Worm (Caenorhabditis elegans) whole organism, L2 larva: ENCODE data around the gene oac-8.

Experiments
- C34F6.9 ChIP-seq: fragments of 150-350 bp; optimal IDR thresholded peaks from 2 replicates; lab custom pipeline; 2014; ENCODE audit warnings: missing biosample characterization, missing genetic modification characterization
- F13H6.1 ChIP-seq: sonication (generic microtip); optimal IDR thresholded peaks from 2 replicates; lab custom pipeline; 2016; ENCODE audit warnings: missing genetic modification characterization, missing compliant biosample characterization
- R02D3.7 ChIP-seq: fragments of 150-350 bp; optimal IDR thresholded peaks from 2 replicates; lab custom pipeline; 2014; ENCODE audit warnings: missing biosample characterization, missing genetic modification characterization
- ZK546.5 ChIP-seq: sonication (generic microtip); optimal IDR thresholded peaks from 2 replicates; lab custom pipeline; 2017; ENCODE audit warnings: missing biosample characterization, missing genetic modification characterization
- blmp-1 ChIP-seq: sonication (generic microtip); optimal IDR thresholded peaks from 2 replicates; lab custom pipeline; 2017; ENCODE audit warnings: missing genetic modification characterization, mild to moderate bottlenecking, missing compliant biosample characterization, antibody characterized with exemption, moderate library complexity; ENCODE audit not compliant: insufficient read depth
- ceh-16 ChIP-seq: fragments of 150-350 bp; optimal IDR thresholded peaks from 2 replicates; lab custom pipeline; 2014; ENCODE audit warnings: missing biosample characterization, missing genetic modification characterization
- ceh-82 ChIP-seq: fragments of 150-350 bp; optimal IDR thresholded peaks from 2 replicates; lab custom pipeline; 2014; ENCODE audit warnings: missing biosample characterization, missing genetic modification characterization
- dmd-4 ChIP-seq: sonication (generic microtip); optimal IDR thresholded peaks from 2 replicates; lab custom pipeline; 2017; ENCODE audit warnings: missing biosample characterization, missing genetic modification characterization
- egl-27 ChIP-seq: sonication (generic microtip); optimal IDR thresholded peaks from 3 replicates; lab custom pipeline; 2017; ENCODE audit warnings: missing biosample characterization, missing genetic modification reagents, missing genetic modification characterization
- fos-1 ChIP-seq: fragments of 150-350 bp; optimal IDR thresholded peaks from 2 replicates; lab custom pipeline; 2014; ENCODE audit warnings: missing biosample characterization, missing genetic modification characterization
- gmeb-1 ChIP-seq: fragments of 150-350 bp; optimal IDR thresholded peaks from 2 replicates; lab custom pipeline; 2014; ENCODE audit warnings: missing biosample characterization, missing genetic modification characterization
- lin-11 ChIP-seq: fragments of 150-350 bp; sonication (generic microtip); optimal IDR thresholded peaks from 2 replicates; lab custom pipeline; 2014; ENCODE audit warnings: missing biosample characterization, missing genetic modification characterization, inconsistent platforms, mixed read lengths
- lin-13 ChIP-seq: fragments of 150-350 bp; optimal IDR thresholded peaks from 2 replicates; lab custom pipeline; 2014; ENCODE audit warnings: missing biosample characterization, missing genetic modification reagents, missing genetic modification characterization
- lsy-2 ChIP-seq, 2 experiments: fragments of 150-350 bp in 1 of 2; sonication (generic microtip) in 1 of 2; optimal IDR thresholded peaks; 2 replicates each; lab custom pipeline; 2014 to 2017; ENCODE audit warnings: missing biosample characterization in 2 of 2, missing genetic modification characterization in 2 of 2
- mab-5 ChIP-seq: fragments of 150-350 bp; optimal IDR thresholded peaks from 2 replicates; lab custom pipeline; 2014; ENCODE audit warnings: missing biosample characterization, missing genetic modification characterization
- mbf-1 ChIP-seq: sonication (generic microtip); optimal IDR thresholded peaks from 2 replicates; lab custom pipeline; 2017; ENCODE audit warnings: missing biosample characterization, missing genetic modification characterization
- mdl-1 ChIP-seq, 2 experiments: fragments of 150-350 bp in 1 of 2; sonication (generic microtip) in 1 of 2; optimal IDR thresholded peaks; 2 replicates each; lab custom pipeline; 2017; ENCODE audit warnings: missing biosample characterization in 2 of 2, missing genetic modification characterization in 2 of 2
- nhr-10 ChIP-seq: sonication (generic microtip); optimal IDR thresholded peaks from 2 replicates; lab custom pipeline; 2017; ENCODE audit warnings: missing biosample characterization, missing genetic modification characterization
- nhr-11 ChIP-seq: fragments of 150-350 bp; optimal IDR thresholded peaks from 2 replicates; lab custom pipeline; 2014; ENCODE audit warnings: missing biosample characterization, missing genetic modification characterization
- nhr-12 ChIP-seq: fragments of 150-350 bp; optimal IDR thresholded peaks from 2 replicates; lab custom pipeline; 2014; ENCODE audit warnings: missing biosample characterization, missing genetic modification characterization
- nhr-21 ChIP-seq: fragments of 150-350 bp; optimal IDR thresholded peaks from 2 replicates; lab custom pipeline; 2014; ENCODE audit warnings: missing biosample characterization, missing genetic modification characterization
- nhr-23 ChIP-seq: fragments of 150-350 bp; optimal IDR thresholded peaks from 2 replicates; lab custom pipeline; 2014; ENCODE audit warnings: missing biosample characterization, missing genetic modification reagents, missing genetic modification characterization
- nhr-237 ChIP-seq: fragments of 150-350 bp; optimal IDR thresholded peaks from 2 replicates; lab custom pipeline; 2014; ENCODE audit warnings: missing biosample characterization, missing genetic modification characterization
- nhr-25 ChIP-seq: fragments of 150-350 bp; sonication (generic microtip); optimal IDR thresholded peaks from 3 replicates; lab custom pipeline; 2014; ENCODE audit warnings: missing biosample characterization, missing genetic modification characterization
- nhr-6 ChIP-seq: fragments of 150-350 bp; optimal IDR thresholded peaks from 2 replicates; lab custom pipeline; 2014; ENCODE audit warnings: missing biosample characterization, missing genetic modification characterization
- nhr-77 ChIP-seq: fragments of 150-350 bp; optimal IDR thresholded peaks from 2 replicates; lab custom pipeline; 2014; ENCODE audit warnings: missing biosample characterization, missing genetic modification characterization
- peb-1 ChIP-seq: fragments of 150-350 bp; optimal IDR thresholded peaks from 2 replicates; lab custom pipeline; 2014; ENCODE audit warnings: missing biosample characterization, missing genetic modification characterization
- sem-4 ChIP-seq: fragments of 150-350 bp; optimal IDR thresholded peaks from 2 replicates; lab custom pipeline; 2014; ENCODE audit warnings: missing biosample characterization, missing genetic modification reagents, missing genetic modification characterization
- skn-1 ChIP-seq: sonication (generic microtip); optimal IDR thresholded peaks from 2 replicates; lab custom pipeline; 2017; ENCODE audit warnings: missing biosample characterization, missing genetic modification characterization
- sma-3 ChIP-seq: sonication (generic microtip); optimal IDR thresholded peaks from 2 replicates; lab custom pipeline; 2016; ENCODE audit warnings: missing genetic modification reagents, missing genetic modification characterization, missing compliant biosample characterization
- sma-9 ChIP-seq, 2 experiments: fragments of 150-350 bp in 1 of 2; sonication (generic microtip) in 1 of 2; optimal IDR thresholded peaks; 2 replicates each; lab custom pipeline; 2014 to 2016; ENCODE audit warnings: missing genetic modification characterization in 2 of 2, mild to moderate bottlenecking in 1 of 2, missing biosample characterization in 1 of 2, missing compliant biosample characterization in 1 of 2, missing genetic modification reagents in 1 of 2, moderate library complexity in 1 of 2
- snpc-4 ChIP-seq: fragments of 150-350 bp; optimal IDR thresholded peaks from 2 replicates; lab custom pipeline; 2014; ENCODE audit warnings: missing biosample characterization, missing genetic modification characterization
- unc-55 ChIP-seq: fragments of 150-350 bp; sonication (generic microtip); optimal IDR thresholded peaks from 3 replicates; lab custom pipeline; 2014; ENCODE audit warnings: missing biosample characterization, missing genetic modification reagents, missing genetic modification characterization
- unc-62 ChIP-seq: fragments of 150-350 bp; optimal IDR thresholded peaks from 2 replicates; lab custom pipeline; 2014; ENCODE audit warnings: missing biosample characterization, missing genetic modification reagents, missing genetic modification characterization
- zag-1 ChIP-seq: fragments of 150-350 bp; optimal IDR thresholded peaks from 2 replicates; lab custom pipeline; 2014; ENCODE audit warnings: missing biosample characterization, missing genetic modification characterization
- ztf-1 ChIP-seq: fragments of 200-800 bp; sonication (Bioruptor generic); conservative IDR thresholded peaks from 2 replicates; pipeline ENCODE4 v1.3.6; 2022; ENCODE audit warnings: missing genetic modification characterization, missing compliant biosample characterization
- ztf-11 ChIP-seq: sonication (generic microtip); optimal IDR thresholded peaks from 2 replicates; lab custom pipeline; 2017; ENCODE audit warnings: missing biosample characterization, missing genetic modification characterization
- ztf-4 ChIP-seq: fragments of 150-350 bp; optimal IDR thresholded peaks from 2 replicates; lab custom pipeline; 2014; ENCODE audit warnings: missing biosample characterization, missing genetic modification characterization

oac-8 gene

DNA sequence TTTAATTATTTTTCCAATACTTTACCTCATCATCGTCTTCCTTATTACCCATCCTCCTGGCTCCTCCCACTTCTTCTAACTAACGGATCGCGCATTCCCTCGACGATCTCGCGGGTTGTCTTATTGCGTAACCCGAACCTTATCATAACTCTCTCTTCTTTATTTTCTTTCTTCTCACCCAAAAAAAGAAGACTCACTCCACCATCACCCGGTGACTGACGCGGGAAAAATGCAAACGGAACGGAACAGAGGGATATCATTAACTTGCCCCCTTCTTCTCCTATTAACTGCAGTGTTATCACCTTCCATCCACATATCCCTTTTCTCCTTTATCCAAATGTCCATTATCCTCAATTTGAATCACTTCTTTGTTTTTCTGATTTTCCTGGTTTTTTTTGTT lies 14.3 kb upstream of the oac-8 start:
- no peak for TF ChIP-seq lin-13 (GFP tag; lab: Kevin White, UChicago)
- no peak for TF ChIP-seq snpc-4 (tag; lab: Kevin White, UChicago)
- TF ChIP-seq fos-1 (tag; lab: Kevin White, UChicago), result peak; percentile 4

DNA sequence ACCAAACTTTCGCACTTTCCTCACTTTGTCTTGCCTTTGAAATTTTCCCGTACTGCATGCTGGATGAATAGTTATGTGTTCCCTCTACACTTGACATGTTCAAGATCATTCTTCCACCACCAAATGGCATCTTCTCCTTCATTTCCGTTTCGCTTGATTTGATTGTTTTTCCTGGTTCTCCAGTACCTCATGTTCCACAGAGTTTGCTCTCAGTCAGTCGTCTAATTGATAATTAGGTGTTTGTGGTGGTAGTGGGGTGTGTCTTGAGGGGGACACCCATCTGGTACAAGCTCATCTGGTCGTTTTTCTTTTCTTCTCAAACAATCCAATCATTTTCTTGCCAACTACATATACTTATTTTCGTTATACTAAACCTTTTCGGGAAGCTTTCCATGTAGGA lies 13.3 kb upstream of the oac-8 start:
- TF ChIP-seq nhr-77 (tag; lab: Kevin White, UChicago) (no peak), mdl-1 (tag; optimal IDR thresholded peaks at IDR 0.05; lab: Kevin White, UChicago) (no peak), dmd-4 (tag; lab: Kevin White, UChicago) (no peak), zag-1 (tag; lab: Kevin White, UChicago) (no peak), ztf-1 (no peak), nhr-12 (tag; lab: Kevin White, UChicago) (no peak), nhr-237 (tag; lab: Kevin White, UChicago) (no peak), fos-1 (tag; lab: Kevin White, UChicago) (no peak), lin-11 (tag; lab: Kevin White, UChicago) (no peak), unc-55 (GFP tag; lab: Kevin White, UChicago) (no peak), unc-62 (no peak), nhr-23 (tag; lab: Kevin White, UChicago) (no peak)

DNA sequence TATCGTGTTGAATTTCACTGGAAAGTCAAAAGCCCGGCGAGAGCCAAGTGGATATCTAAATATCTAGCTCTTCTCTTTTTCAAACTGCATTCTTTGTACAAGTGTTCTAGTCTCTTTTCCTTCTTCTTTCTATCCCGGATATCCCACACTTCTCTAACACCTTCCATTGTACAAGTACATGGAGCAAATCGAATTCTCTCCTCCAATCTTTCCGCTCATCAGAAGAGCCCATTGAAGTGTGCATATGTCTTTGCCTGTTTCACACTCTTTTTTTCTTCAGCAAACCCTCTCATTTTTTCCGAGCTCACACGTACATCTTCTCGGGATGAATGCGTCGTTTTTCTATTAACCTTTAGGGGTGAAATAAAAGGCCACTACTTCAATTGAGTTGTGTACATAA lies 10.9 kb upstream of the oac-8 start:
- TF ChIP-seq unc-62 (no peak), nhr-12 (tag; lab: Kevin White, UChicago) (no peak), lin-13 (GFP tag; lab: Kevin White, UChicago) (no peak), mbf-1 (no peak), sem-4 (no peak), snpc-4 (tag; lab: Kevin White, UChicago) (no peak), ceh-16 (tag; lab: Kevin White, UChicago) (no peak)
- TF ChIP-seq, all 48 proteins: peak for 0

ce11 chrIV:10574471-10574870 lies 9.9 kb upstream of the oac-8 start:
- no peak for TF ChIP-seq nhr-21
- no peak for TF ChIP-seq C34F6.9 (tag; lab: Kevin White, UChicago)
- TF ChIP-seq egl-27, result no peak
- no peak for TF ChIP-seq peb-1 (tag; lab: Kevin White, UChicago)
- TF ChIP-seq nhr-237 (tag; lab: Kevin White, UChicago), result no peak
- no peak for TF ChIP-seq zag-1 (tag; lab: Kevin White, UChicago)
- TF ChIP-seq unc-55 (GFP tag; lab: Kevin White, UChicago), result no peak
- no peak for TF ChIP-seq nhr-25
- TF ChIP-seq lsy-2 (tag; optimal IDR thresholded peaks at IDR 0.05; lab: Kevin White, UChicago), result no peak
- no peak for TF ChIP-seq R02D3.7 (tag; lab: Kevin White, UChicago)
- TF ChIP-seq blmp-1 (tag; lab: Kevin White, UChicago), result no peak
- no peak for TF ChIP-seq sem-4
- no peak for TF ChIP-seq fos-1 (tag; lab: Kevin White, UChicago)
- no peak for TF ChIP-seq nhr-10 (tag; lab: Kevin White, UChicago)
- no peak for TF ChIP-seq nhr-77 (tag; lab: Kevin White, UChicago)
- no peak for TF ChIP-seq sma-9 (GFP tag; optimal IDR thresholded peaks at IDR 0.05; lab: Kevin White, UChicago)
- no peak for TF ChIP-seq sma-9 (tag; optimal IDR thresholded peaks at IDR 0.05; lab: Kevin White, UChicago)

DNA sequence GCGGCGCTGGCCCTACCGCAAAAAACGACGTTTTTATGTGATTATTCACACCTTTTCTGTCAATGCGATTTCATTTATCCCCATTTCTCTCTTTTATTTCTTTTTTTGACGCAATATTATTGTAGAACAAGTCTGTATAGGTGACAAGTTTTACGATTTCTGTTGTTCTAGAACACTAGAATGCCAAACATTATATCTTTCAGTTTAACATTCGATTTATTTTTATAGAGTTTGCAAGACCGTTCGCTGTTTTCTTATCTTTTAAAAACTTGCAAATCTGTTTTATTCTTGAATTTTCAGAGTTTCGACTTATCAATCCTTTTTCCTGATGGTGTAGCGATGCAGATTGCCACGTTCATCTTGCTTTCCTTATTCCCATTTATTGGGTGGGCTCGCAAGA lies 8.3 kb upstream of the oac-8 start, which contains the start of gene efn-2:
Gene efn-2 (plus strand): TSS at position 301 of the 400 bp plus-strand sequence.
- TF ChIP-seq mab-5 (tag; lab: Kevin White, UChicago), result no peak
- no peak for TF ChIP-seq ceh-82 (tag; lab: Kevin White, UChicago)
- TF ChIP-seq snpc-4 (tag; lab: Kevin White, UChicago), result no peak
- no peak for TF ChIP-seq nhr-12 (tag; lab: Kevin White, UChicago)
- TF ChIP-seq F13H6.1 (tag; lab: Kevin White, UChicago), result no peak
- no peak for TF ChIP-seq nhr-6 (tag; lab: Kevin White, UChicago)
- no peak for TF ChIP-seq ztf-4
- no peak for TF ChIP-seq nhr-11 (tag; lab: Kevin White, UChicago)
- no peak for TF ChIP-seq nhr-23 (tag; lab: Kevin White, UChicago)
- TF ChIP-seq skn-1, result no peak
- no peak for TF ChIP-seq ztf-1
- TF ChIP-seq ZK546.5 (tag; lab: Kevin White, UChicago), result no peak
- TF ChIP-seq peb-1 (tag; lab: Kevin White, UChicago), result no peak
- no peak for TF ChIP-seq sma-3 (GFP tag; lab: Kevin White, UChicago)
- no peak for TF ChIP-seq nhr-21
- no peak for TF ChIP-seq gmeb-1 (tag; lab: Kevin White, UChicago)
- TF ChIP-seq R02D3.7 (tag; lab: Kevin White, UChicago), result no peak
- no peak for TF ChIP-seq sma-9 (GFP tag; optimal IDR thresholded peaks at IDR 0.05; lab: Kevin White, UChicago)
- TF ChIP-seq sma-9 (tag; optimal IDR thresholded peaks at IDR 0.05; lab: Kevin White, UChicago), result no peak
- TF ChIP-seq blmp-1 (tag; lab: Kevin White, UChicago), result no peak
- TF ChIP-seq ztf-11 (tag; lab: Kevin White, UChicago), result no peak
- TF ChIP-seq, all 48 proteins: peak for 0
